Worm (Caenorhabditis elegans): ENCODE results near the gene T24H10.1.

Gene T24H10.1

ce11 chrII:9057035-9057668 is 42.0 kb upstream of the T24H10.1 start, which contains the start of gene rpl-32 (continued):
- TF ChIP-seq unc-62 (GFP tag; optimal IDR thresholded peaks at IDR 0.05) (no peak), lin-26 (GFP tag; IDR thresholded peaks at IDR 0.05) (no peak), hmg-1.2 (GFP tag; IDR thresholded peaks at IDR 0.05) (peak; percentile 91), F37B4.10 (GFP tag; IDR thresholded peaks at IDR 0.05) (no peak), F49E8.2 (tag; optimal IDR thresholded peaks at IDR 0.05; ENCODE audit: insufficient read depth) (peak; percentile 39), tbp1 (GFP tag; optimal IDR thresholded peaks at IDR 0.05) (peak; percentile 61), F33H1.4 (GFP tag; IDR thresholded peaks at IDR 0.05) (peak; percentile 52), F22D6.2 (tag; optimal IDR thresholded peaks at IDR 0.05) (no peak), lin-40 (tag; optimal IDR thresholded peaks at IDR 0.05) (peak; percentile 61), efl-1 (GFP tag; optimal IDR thresholded peaks at IDR 0.05) (peak; percentile 58), lsl-1 (GFP tag; optimal IDR thresholded peaks at IDR 0.05) (peak; percentile 48), egrh-3 (GFP tag; IDR thresholded peaks at IDR 0.05) (0 out of 2 replicates have a peak, but pooled peaks have one; percentile 6), tlf-1 (GFP tag; optimal IDR thresholded peaks at IDR 0.05) (peak; percentile 45), snpc-4 (GFP tag; optimal IDR thresholded peaks at IDR 0.05) (no peak), snpc-4 (tag; optimal IDR thresholded peaks at IDR 0.05) (peak; percentile 8 to 26 (median 20)), ceh-91 (GFP tag; IDR thresholded peaks at IDR 0.05) (peak; percentile 62)

DNA sequence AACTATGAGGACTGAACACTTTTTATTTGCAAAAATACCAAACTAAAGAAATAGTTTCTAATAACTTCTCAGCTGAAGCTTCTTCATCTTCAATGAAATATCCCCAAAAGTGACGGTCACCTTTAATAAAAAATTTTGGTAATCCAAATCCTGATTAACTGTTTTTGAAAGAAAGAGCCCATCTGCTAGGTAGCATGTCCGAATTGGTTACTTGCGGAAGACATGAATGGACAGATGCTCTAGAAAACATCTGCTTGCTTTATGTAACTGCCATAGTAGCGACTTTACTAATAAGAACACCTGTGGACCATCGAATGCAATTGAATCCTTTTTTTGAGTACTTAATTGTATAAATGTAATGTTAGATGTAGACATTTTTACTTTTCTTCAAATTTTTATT is 40.2 kb upstream of the T24H10.1 start:
- no peak for TF ChIP-seq lag-1 (GFP tag; IDR thresholded peaks at IDR 0.05)
- TF ChIP-seq atf-7 (tag; optimal IDR thresholded peaks at IDR 0.05), result no peak
- no peak for TF ChIP-seq akir-1 (GFP tag; optimal IDR thresholded peaks at IDR 0.05)
- no peak for TF ChIP-seq let-607 (tag; optimal IDR thresholded peaks at IDR 0.05)
- TF ChIP-seq Y79H2A.3 (GFP tag; conservative IDR thresholded peaks at IDR 0.05), result no peak
- no peak for TF ChIP-seq fkh-3 (tag; optimal IDR thresholded peaks at IDR 0.05)
- no peak for TF ChIP-seq nfyb-1 (GFP tag; IDR thresholded peaks at IDR 0.05)
- no peak for TF ChIP-seq K11D2.4 (GFP tag; IDR thresholded peaks at IDR 0.05)
- no peak for TF ChIP-seq dox-1 (GFP tag; IDR thresholded peaks at IDR 0.05)
- no peak for TF ChIP-seq let-526 (GFP tag; IDR thresholded peaks at IDR 0.05)
- TF ChIP-seq nhr-80 (tag; optimal IDR thresholded peaks at IDR 0.05), result no peak
- TF ChIP-seq nhr-90 (tag; optimal IDR thresholded peaks at IDR 0.05), result no peak
- TF ChIP-seq F37B4.10 (GFP tag; IDR thresholded peaks at IDR 0.05), result no peak
- TF ChIP-seq somi-1 (GFP tag; optimal IDR thresholded peaks at IDR 0.05), result no peak
- TF ChIP-seq lir-1 (GFP tag; conservative IDR thresholded peaks at IDR 0.05), result no peak
- no peak for TF ChIP-seq Y56A3A.18 (GFP tag; IDR thresholded peaks at IDR 0.05)
- TF ChIP-seq egrh-3 (GFP tag; IDR thresholded peaks at IDR 0.05), result no peak

- TF ChIP-seq ceh-91 (GFP tag; IDR thresholded peaks at IDR 0.05) (peak; percentile 25; the same call in 1 of the 2 replicates), let-526 (GFP tag; IDR thresholded peaks at IDR 0.05) (no peak), bed-1 (GFP tag; IDR thresholded peaks at IDR 0.05) (no peak), gei-17 (GFP tag; optimal IDR thresholded peaks at IDR 0.05) (peak; percentile 34), lir-1 (GFP tag; conservative IDR thresholded peaks at IDR 0.05) (peak; percentile 96), T07F8.4 (tag; optimal IDR thresholded peaks at IDR 0.05) (no peak), dpl-1 (GFP tag; optimal IDR thresholded peaks at IDR 0.05) (no peak), ztf-26 (tag; optimal IDR thresholded peaks at IDR 0.05) (peak; percentile 81), repo-1 (tag; optimal IDR thresholded peaks at IDR 0.05) (peak; percentile 19), rcor-1 (GFP tag; IDR thresholded peaks at IDR 0.05) (peak; percentile 95), F23B12.7 (tag; optimal IDR thresholded peaks at IDR 0.05; ENCODE audit: insufficient read depth) (peak; percentile 37), attf-5 (GFP tag; optimal IDR thresholded peaks at IDR 0.05) (peak; percentile 92), F55B11.4 (tag; optimal IDR thresholded peaks at IDR 0.05; ENCODE audit: borderline replicate concordance, insufficient read depth) (no peak), B0019.2 (GFP tag; conservative IDR thresholded peaks at IDR 0.05) (no peak), ceh-58 (GFP tag; IDR thresholded peaks at IDR 0.05) (no peak), atf-7 (tag; optimal IDR thresholded peaks at IDR 0.05) (peak; percentile 77), cebp-1 (GFP tag; IDR thresholded peaks at IDR 0.05) (peak; percentile 73; the same call in 1 of the 2 replicates), cebp-1 (tag; optimal IDR thresholded peaks at IDR 0.05) (peak; percentile 85), F49E8.2 (tag; optimal IDR thresholded peaks at IDR 0.05; ENCODE audit: insufficient read depth) (no peak), Y56A3A.18 (GFP tag; IDR thresholded peaks at IDR 0.05) (0 out of 2 replicates have a peak, but pooled peaks have one; percentile 43)
These were observed 38.8 kb upstream of the T24H10.1 start for ce11 chrII:9060332-9060840.

All from whole organism, young adult.